Worm (Caenorhabditis elegans) whole organism, L1 larva: ENCODE results near the gene ZK643.6.

ENCODE experiments used
- blmp-1 ChIP-seq: fragments of 150-350 bp; optimal IDR thresholded peaks from 2 replicates; lab custom pipeline; 2014; ENCODE audit warnings: missing biosample characterization, missing genetic modification characterization
- ets-5 ChIP-seq: fragments of 200-800 bp; sonication (Bioruptor generic); IDR thresholded peaks from 2 replicates; pipeline ENCODE4 v1.3.6; 2022; ENCODE audit warnings: missing genetic modification characterization, missing compliant biosample characterization
- fos-1 ChIP-seq: fragments of 150-350 bp; optimal IDR thresholded peaks from 2 replicates; lab custom pipeline; 2014; ENCODE audit warnings: missing biosample characterization, missing genetic modification characterization
- mdl-1 ChIP-seq, 2 experiments: fragments of 150-350 bp; optimal IDR thresholded peaks; 2 replicates each; lab custom pipeline; 2014 to 2017; ENCODE audit warnings: missing biosample characterization in 2 of 2, missing genetic modification characterization in 2 of 2, inconsistent platforms in 1 of 2
- pqm-1 ChIP-seq: sonication (generic microtip); optimal IDR thresholded peaks from 3 replicates; lab custom pipeline; 2017; ENCODE audit warnings: missing biosample characterization, missing genetic modification characterization
- tbx-2 ChIP-seq: sonication (generic microtip); optimal IDR thresholded peaks from 2 replicates; lab custom pipeline; 2016; ENCODE audit warnings: missing genetic modification characterization, missing compliant biosample characterization
- unc-86 ChIP-seq: sonication (generic microtip); optimal IDR thresholded peaks from 2 replicates; lab custom pipeline; 2016; ENCODE audit warnings: missing genetic modification characterization, missing compliant biosample characterization
- zag-1 ChIP-seq: fragments of 150-350 bp; optimal IDR thresholded peaks from 2 replicates; lab custom pipeline; 2014; ENCODE audit warnings: missing biosample characterization, missing genetic modification characterization

ce11 chrIII:8967639-8968038 is 7.1 kb upstream of the ZK643.6 start, which contains the start of the genes bud-13 and rpap-2:
- TF ChIP-seq pqm-1 (tag; lab: Kevin White, UChicago) (no peak), tbx-2 (tag; lab: Kevin White, UChicago) (no peak), mdl-1 (tag; optimal IDR thresholded peaks at IDR 0.05; lab: Kevin White, UChicago) (no peak), unc-86 (tag; lab: Kevin White, UChicago) (no peak), fos-1 (tag; lab: Kevin White, UChicago) (no peak), ets-5 (no peak), blmp-1 (tag; lab: Kevin White, UChicago) (no peak), zag-1 (no peak)
